Worm (Caenorhabditis elegans) whole organism, L4 larva: ENCODE results near the gene ddx-17.

Experiments used
- F37D6.2 ChIP-seq: sonication (generic microtip); optimal IDR thresholded peaks from 2 replicates; lab custom pipeline; 2016; ENCODE audit warnings: mild to moderate bottlenecking, missing genetic modification characterization, missing compliant biosample characterization
- F44E2.7 ChIP-seq: fragments of 200-800 bp; sonication (Bioruptor generic); IDR thresholded peaks from 2 replicates; pipeline ENCODE4 v2.1.2; 2022; ENCODE audit warnings: missing genetic modification characterization, missing compliant biosample characterization
- T26A8.4 ChIP-seq: fragments of 200-800 bp; sonication (Bioruptor generic); IDR thresholded peaks from 2 replicates; pipeline ENCODE4 v1.3.6; 2022; ENCODE audit warnings: missing genetic modification characterization, missing compliant biosample characterization
- Y105C5A.15 ChIP-seq: fragments of 200-800 bp; sonication (Bioruptor generic); IDR thresholded peaks from 2 replicates; pipeline ENCODE4 v1.3.6; 2022; ENCODE audit warnings: missing genetic modification characterization, missing compliant biosample characterization
- Y5F2A.4 ChIP-seq: fragments of 200-800 bp; sonication (Bioruptor generic); optimal IDR thresholded peaks from 2 replicates; lab custom pipeline; 2018; ENCODE audit warnings: mild to moderate bottlenecking, missing genetic modification characterization, missing compliant biosample characterization
- Y75B8A.6 ChIP-seq: fragments of 200-800 bp; sonication (Bioruptor generic); IDR thresholded peaks from 2 replicates; pipeline ENCODE4 v1.3.6; 2022; ENCODE audit warnings: missing genetic modification reagents, missing genetic modification characterization, missing compliant biosample characterization
- ZK337.2 ChIP-seq: fragments of 200-800 bp; sonication (Bioruptor generic); IDR thresholded peaks from 2 replicates; pipeline ENCODE4 v1.3.6; 2022; ENCODE audit warnings: missing genetic modification reagents, missing genetic modification characterization, missing compliant biosample characterization
- ZK546.5 ChIP-seq, 2 experiments: sonication (generic microtip); optimal IDR thresholded peaks; 2 replicates each; lab custom pipeline; 2017; ENCODE audit warnings: missing biosample characterization in 2 of 2, missing genetic modification characterization in 2 of 2
- ama-1 ChIP-seq: fragments of 150-350 bp; optimal IDR thresholded peaks from 2 replicates; lab custom pipeline; 2014; ENCODE audit warnings: inconsistent platforms, mixed read lengths
- attf-4 ChIP-seq: sonication (generic microtip); optimal IDR thresholded peaks from 3 replicates; lab custom pipeline; 2017; ENCODE audit warnings: missing biosample characterization, missing genetic modification characterization
- ceh-28 ChIP-seq: fragments of 150-350 bp; optimal IDR thresholded peaks from 2 replicates; lab custom pipeline; 2014; ENCODE audit warnings: missing biosample characterization, missing genetic modification reagents, missing genetic modification characterization
- ceh-44 ChIP-seq: fragments of 200-800 bp; sonication (Bioruptor generic); IDR thresholded peaks from 2 replicates; pipeline ENCODE4 v1.3.6; 2022; ENCODE audit warnings: missing genetic modification reagents, missing genetic modification characterization, missing compliant biosample characterization
- ceh-62 ChIP-seq: sonication (generic microtip); optimal IDR thresholded peaks from 2 replicates; lab custom pipeline; 2017; ENCODE audit warnings: missing biosample characterization, missing genetic modification characterization
- ces-1 ChIP-seq: fragments of 150-350 bp; sonication (generic microtip); optimal IDR thresholded peaks from 4 replicates; lab custom pipeline; 2014; ENCODE audit warnings: missing biosample characterization, missing genetic modification reagents, missing genetic modification characterization
- daf-8 ChIP-seq: fragments of 200-800 bp; sonication (Bioruptor generic); IDR thresholded peaks from 2 replicates; pipeline ENCODE4 v1.3.6; 2022; ENCODE audit warnings: missing genetic modification characterization, missing compliant biosample characterization
- dmd-6 ChIP-seq: fragments of 200-800 bp; sonication (Bioruptor generic); IDR thresholded peaks from 2 replicates; pipeline ENCODE4 v1.3.6; 2022; ENCODE audit warnings: missing genetic modification reagents, missing genetic modification characterization, missing compliant biosample characterization
- dmd-8 ChIP-seq: fragments of 200-800 bp; sonication (Bioruptor generic); IDR thresholded peaks from 2 replicates; pipeline ENCODE4 v1.3.6; 2022; ENCODE audit warnings: missing genetic modification characterization, missing compliant biosample characterization
- dpl-1 ChIP-seq: fragments of 150-350 bp; optimal IDR thresholded peaks from 2 replicates; lab custom pipeline; 2014; ENCODE audit warnings: missing biosample characterization, missing genetic modification reagents, missing genetic modification characterization
- duxl-1 ChIP-seq: sonication (generic microtip); optimal IDR thresholded peaks from 2 replicates; lab custom pipeline; 2016; ENCODE audit warnings: mild to moderate bottlenecking, missing genetic modification characterization, moderate library complexity, missing compliant biosample characterization; ENCODE audit not compliant: poor library complexity
- dve-1 ChIP-seq: sonication (generic microtip); optimal IDR thresholded peaks from 2 replicates; lab custom pipeline; 2017; ENCODE audit warnings: antibody characterized with exemption, mild to moderate bottlenecking, missing genetic modification characterization, missing compliant biosample characterization; ENCODE audit not compliant: insufficient read depth
- egl-27 ChIP-seq: sonication (generic microtip); optimal IDR thresholded peaks from 3 replicates; lab custom pipeline; 2017; ENCODE audit warnings: missing biosample characterization, missing genetic modification reagents, missing genetic modification characterization
- fos-1 ChIP-seq: fragments of 150-350 bp; optimal IDR thresholded peaks from 2 replicates; lab custom pipeline; 2014; ENCODE audit warnings: missing biosample characterization, missing genetic modification characterization
- gei-8 ChIP-seq: fragments of 200-800 bp; sonication (Bioruptor generic); optimal IDR thresholded peaks from 2 replicates; lab custom pipeline; 2018; ENCODE audit warnings: mild to moderate bottlenecking, missing genetic modification characterization, missing compliant biosample characterization
- hlh-30 ChIP-seq: sonication (generic microtip); optimal IDR thresholded peaks from 2 replicates; lab custom pipeline; 2017; ENCODE audit warnings: antibody characterized with exemption, mild to moderate bottlenecking, missing genetic modification characterization, missing compliant biosample characterization; ENCODE audit not compliant: insufficient read depth
- jun-1 ChIP-seq: fragments of 150-350 bp; optimal IDR thresholded peaks from 2 replicates; lab custom pipeline; 2014; ENCODE audit warnings: missing biosample characterization, missing genetic modification reagents, missing genetic modification characterization
- lin-13 ChIP-seq: fragments of 150-350 bp; optimal IDR thresholded peaks from 2 replicates; lab custom pipeline; 2014; ENCODE audit warnings: missing biosample characterization, missing genetic modification reagents, missing genetic modification characterization
- lsy-2 ChIP-seq, 2 experiments: fragments of 150-350 bp in 1 of 2; sonication (generic microtip) in 1 of 2; optimal IDR thresholded peaks; 2 replicates each; lab custom pipeline; 2014 to 2017; ENCODE audit warnings: missing biosample characterization in 2 of 2, missing genetic modification characterization in 2 of 2
- madf-9 ChIP-seq: fragments of 200-800 bp; sonication (Bioruptor generic); conservative IDR thresholded peaks from 2 replicates; pipeline ENCODE4 v1.3.6; 2022; ENCODE audit warnings: missing genetic modification reagents, missing genetic modification characterization, missing compliant biosample characterization
- mdl-1 ChIP-seq, 2 experiments: fragments of 150-350 bp in 1 of 2; sonication (generic microtip) in 1 of 2; optimal IDR thresholded peaks; 2 replicates each; lab custom pipeline; 2014 to 2017; ENCODE audit warnings: missing biosample characterization in 2 of 2, missing genetic modification characterization in 2 of 2
- mxl-3 ChIP-seq: fragments of 200-800 bp; sonication (Bioruptor generic); optimal IDR thresholded peaks from 2 replicates; lab custom pipeline; 2018; ENCODE audit warnings: mild to moderate bottlenecking, missing genetic modification characterization, missing compliant biosample characterization
- nhr-10 ChIP-seq: fragments of 150-350 bp; optimal IDR thresholded peaks from 2 replicates; lab custom pipeline; 2014; ENCODE audit warnings: missing biosample characterization, missing genetic modification characterization
- nhr-11 ChIP-seq: fragments of 150-350 bp; optimal IDR thresholded peaks from 2 replicates; lab custom pipeline; 2014; ENCODE audit warnings: missing biosample characterization, missing genetic modification characterization
- nhr-25 ChIP-seq: sonication (generic microtip); optimal IDR thresholded peaks from 2 replicates; lab custom pipeline; 2017; ENCODE audit warnings: missing genetic modification characterization, mild to moderate bottlenecking, missing compliant biosample characterization, antibody characterized with exemption, moderate library complexity, borderline replicate concordance; ENCODE audit not compliant: insufficient read depth
- nhr-28 ChIP-seq: fragments of 150-350 bp; optimal IDR thresholded peaks from 2 replicates; lab custom pipeline; 2014; ENCODE audit warnings: missing biosample characterization, missing genetic modification characterization
- nhr-41 ChIP-seq: fragments of 200-800 bp; sonication (Bioruptor generic); IDR thresholded peaks from 2 replicates; pipeline ENCODE4 v1.3.6; 2022; ENCODE audit warnings: missing genetic modification reagents, missing genetic modification characterization, missing compliant biosample characterization
- nhr-42 ChIP-seq: fragments of 200-800 bp; sonication (Bioruptor generic); IDR thresholded peaks from 2 replicates; pipeline ENCODE4 v1.3.6; 2022; ENCODE audit warnings: missing genetic modification characterization, missing compliant biosample characterization
- nhr-6 ChIP-seq: fragments of 150-350 bp; optimal IDR thresholded peaks from 2 replicates; lab custom pipeline; 2014; ENCODE audit warnings: missing biosample characterization, missing genetic modification characterization
- nhr-76 ChIP-seq: fragments of 150-350 bp; optimal IDR thresholded peaks from 2 replicates; lab custom pipeline; 2014; ENCODE audit warnings: missing biosample characterization, missing genetic modification characterization
- php-3 ChIP-seq: fragments of 200-800 bp; sonication (Bioruptor generic); IDR thresholded peaks from 2 replicates; pipeline ENCODE4 v1.3.6; 2022; ENCODE audit warnings: missing genetic modification reagents, missing genetic modification characterization, missing compliant biosample characterization
- pqm-1 ChIP-seq: sonication (generic microtip); optimal IDR thresholded peaks from 2 replicates; lab custom pipeline; 2017; ENCODE audit warnings: missing biosample characterization, missing genetic modification characterization
- rbr-2 ChIP-seq: sonication (generic microtip); optimal IDR thresholded peaks from 2 replicates; lab custom pipeline; 2016; ENCODE audit warnings: missing genotype, missing genetic modification characterization, missing compliant biosample characterization
- set-16 ChIP-seq: fragments of 200-800 bp; sonication (Bioruptor generic); IDR thresholded peaks from 2 replicates; pipeline ENCODE4 v1.3.6; 2022; ENCODE audit warnings: missing genetic modification reagents, missing genetic modification characterization, missing compliant biosample characterization
- snpc-1.2 ChIP-seq: fragments of 200-800 bp; sonication (Bioruptor generic); IDR thresholded peaks from 2 replicates; pipeline ENCODE4 v1.3.6; 2022; ENCODE audit warnings: missing genetic modification reagents, missing genetic modification characterization, missing compliant biosample characterization
- snpc-4 ChIP-seq: fragments of 150-350 bp; optimal IDR thresholded peaks from 2 replicates; lab custom pipeline; 2014; ENCODE audit warnings: missing biosample characterization, missing genetic modification characterization
- tag-97 ChIP-seq: fragments of 200-800 bp; sonication (Bioruptor generic); IDR thresholded peaks from 2 replicates; pipeline ENCODE4 v1.3.6; 2022; ENCODE audit warnings: missing genetic modification characterization, missing compliant biosample characterization
- tra-1 ChIP-seq: fragments of 200-800 bp; sonication (Bioruptor generic); IDR thresholded peaks from 2 replicates; pipeline ENCODE4 v1.3.6; 2022; ENCODE audit warnings: missing genetic modification reagents, missing genetic modification characterization, missing compliant biosample characterization
- unc-130 ChIP-seq: sonication (generic microtip); optimal IDR thresholded peaks from 2 replicates; lab custom pipeline; 2016; ENCODE audit warnings: missing genetic modification reagents, missing genetic modification characterization, missing compliant biosample characterization
- unc-39 ChIP-seq: sonication (generic microtip); optimal IDR thresholded peaks from 2 replicates; lab custom pipeline; 2017; ENCODE audit warnings: missing biosample characterization, missing genetic modification characterization
- unc-62 ChIP-seq, 3 experiments: fragments of 150-350 bp in 1 of 3; sonication (generic microtip); optimal IDR thresholded peaks in 2 of 3; peaks in 1 of 3; 1 replicate in 1 of 3; 2 replicates in 2 of 3; lab custom pipeline; 2014 to 2017; ENCODE audit warnings: missing biosample characterization in 3 of 3, missing genetic modification characterization in 3 of 3, missing genetic modification reagents in 3 of 3, missing genotype in 1 of 3
- vab-7 ChIP-seq: fragments of 200-800 bp; sonication (Bioruptor generic); IDR thresholded peaks from 2 replicates; pipeline ENCODE4 v1.3.6; 2022; ENCODE audit warnings: missing genetic modification reagents, missing genetic modification characterization, missing compliant biosample characterization
- zfp-2 ChIP-seq: sonication (generic microtip); optimal IDR thresholded peaks from 2 replicates; lab custom pipeline; 2016; ENCODE audit warnings: mild to moderate bottlenecking, missing genetic modification characterization, missing compliant biosample characterization

Gene ddx-17

DNA sequence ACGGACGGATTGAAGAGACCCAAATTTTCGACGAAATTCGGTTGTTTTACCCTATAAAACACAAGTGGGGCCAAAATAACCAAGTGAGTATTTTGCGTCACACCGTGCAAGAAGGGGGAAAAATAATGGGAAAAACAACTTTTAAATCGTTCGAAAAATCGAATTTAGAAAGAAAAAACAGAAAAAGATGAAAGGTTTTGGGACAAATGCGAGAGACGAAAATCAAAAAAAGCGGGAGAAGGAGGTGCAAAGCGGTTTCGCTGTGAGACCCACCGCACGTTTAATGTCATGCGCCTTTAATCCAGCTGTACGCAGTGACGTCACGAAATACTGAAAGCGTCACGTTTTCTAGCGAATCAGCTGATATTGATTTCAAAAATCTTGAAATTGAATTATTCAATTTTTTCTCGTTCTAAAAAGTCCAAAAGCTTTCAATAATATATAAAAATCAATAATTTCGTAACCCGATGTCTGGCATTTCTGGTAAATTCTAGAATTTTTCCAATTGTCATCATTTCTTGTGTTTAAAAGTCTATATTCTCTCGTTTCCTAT is at the start of gene ddx-17, which contains the start of gene aip-1:
TSS of gene ddx-17 (minus strand) at position 51 of the 553 bp plus-strand sequence.
TSS of gene aip-1 (plus strand) at position 332 of the 553 bp plus-strand sequence.
- TF ChIP-seq mdl-1 (tag; optimal IDR thresholded peaks at IDR 0.05; lab: Kevin White, UChicago): peak in 1 of 2 experiments; percentile 60
- TF ChIP-seq nhr-41 (GFP tag; lab: Robert Waterston, UW): no peak
- no peak for TF ChIP-seq F37D6.2 (tag; lab: Kevin White, UChicago)
- peak; percentile 65 for TF ChIP-seq dmd-6
- TF ChIP-seq Y5F2A.4 (GFP tag; lab: Kevin White, UChicago): no peak
- no peak for TF ChIP-seq madf-9 (GFP tag; lab: Robert Waterston, UW)
- peak; percentile 42 for TF ChIP-seq unc-130
- TF ChIP-seq set-16: no peak
- peak; percentile 71 for TF ChIP-seq nhr-11 (tag; lab: Kevin White, UChicago)
- TF ChIP-seq nhr-6: peak; percentile 97
- TF ChIP-seq tag-97 (GFP tag; lab: Robert Waterston, UW): no peak
- TF ChIP-seq nhr-28 (tag; lab: Kevin White, UChicago): peak; percentile 63
- TF ChIP-seq snpc-4 (tag; lab: Kevin White, UChicago): no peak
- no peak for TF ChIP-seq ceh-62 (tag; lab: Kevin White, UChicago)
- TF ChIP-seq duxl-1: no peak
- TF ChIP-seq unc-39: no peak
- TF ChIP-seq nhr-42 (GFP tag; lab: Robert Waterston, UW): no peak
- no peak for TF ChIP-seq ceh-28 (tag; lab: Kevin White, UChicago)
- TF ChIP-seq gei-8 (GFP tag; lab: Kevin White, UChicago): no peak
- TF ChIP-seq nhr-10 (tag; lab: Kevin White, UChicago): no peak
- peak; percentile 8 to 87 for TF ChIP-seq lsy-2 (tag; optimal IDR thresholded peaks at IDR 0.05; lab: Kevin White, UChicago)
- TF ChIP-seq mxl-3 (GFP tag; lab: Kevin White, UChicago): peak; percentile 42
- TF ChIP-seq ama-1: peak; percentile 75
- no peak for TF ChIP-seq jun-1 (tag; lab: Kevin White, UChicago)
- no peak for TF ChIP-seq nhr-76 (tag; lab: Kevin White, UChicago)
- no peak for TF ChIP-seq php-3 (GFP tag; lab: Robert Waterston, UW)
- TF ChIP-seq hlh-30 (tag; lab: Kevin White, UChicago): peak; percentile 96
- no peak for TF ChIP-seq attf-4 (tag; lab: Kevin White, UChicago)
- no peak for TF ChIP-seq pqm-1
- no peak for TF ChIP-seq F44E2.7 (GFP tag; lab: Robert Waterston, UW)
- no peak for TF ChIP-seq egl-27 (tag; lab: Kevin White, UChicago)
- TF ChIP-seq daf-8 (GFP tag; lab: Robert Waterston, UW): no peak
- TF ChIP-seq T26A8.4: 0 out of 2 replicates have a peak, but pooled peaks have one; percentile 57
- no peak for TF ChIP-seq ZK546.5 (tag; optimal IDR thresholded peaks at IDR 0.05; lab: Kevin White, UChicago)
- TF ChIP-seq vab-7 (GFP tag; lab: Robert Waterston, UW): no peak
- TF ChIP-seq ZK337.2: no peak
- TF ChIP-seq zfp-2 (tag; lab: Kevin White, UChicago): no peak
- TF ChIP-seq ceh-44 (GFP tag; lab: Robert Waterston, UW): no peak
- peak; percentile 85 for TF ChIP-seq dve-1
- peak; percentile 74 for TF ChIP-seq lin-13 (GFP tag; lab: Kevin White, UChicago)
- peak; percentile 77 for TF ChIP-seq dpl-1 (GFP tag; lab: Kevin White, UChicago)
- TF ChIP-seq nhr-25 (tag; lab: Kevin White, UChicago): peak; percentile 44
- TF ChIP-seq Y75B8A.6 (GFP tag; lab: Robert Waterston, UW): no peak
- TF ChIP-seq dmd-8: no peak
- no peak for TF ChIP-seq Y105C5A.15 (GFP tag; lab: Robert Waterston, UW)
- no peak for TF ChIP-seq unc-62 (GFP tag; optimal IDR thresholded peaks at IDR 0.05 in 1 of 2; lab: Kevin White, UChicago)
- no peak for TF ChIP-seq unc-62 (tag; optimal IDR thresholded peaks at IDR 0.05; lab: Kevin White, UChicago)
- no peak for TF ChIP-seq ces-1 (GFP tag; lab: Kevin White, UChicago)
- TF ChIP-seq tra-1: no peak
- no peak for TF ChIP-seq fos-1
- no peak for TF ChIP-seq snpc-1.2 (GFP tag; lab: Robert Waterston, UW)
- peak; percentile 57 for TF ChIP-seq rbr-2
